Fruit fly (Drosophila melanogaster) whole organism, embryonic: ENCODE results near the gene CG17652.
A peak's percentile ranks its signal among the peaks of the same experiment; 100 is the strongest.

Source experiments
- B-H1 ChIP-seq: fragments of 200-800 bp; sonication (Bioruptor generic); IDR thresholded peaks from 3 replicates; pipeline ENCODE4 v1.3.6; 2022; ENCODE audit warnings: missing biosample characterization, missing genetic modification characterization
- CG10321 ChIP-seq: fragments of 200-800 bp; sonication (Bioruptor generic); IDR thresholded peaks from 2 replicates; pipeline ENCODE4 v1.3.6; 2022; ENCODE audit warnings: missing biosample characterization, missing genetic modification characterization
- CG10462 ChIP-seq: fragments of 200-800 bp; sonication (Bioruptor generic); optimal IDR thresholded peaks from 2 replicates; lab custom pipeline; 2016; ENCODE audit warnings: missing biosample characterization, missing genetic modification characterization
- CG11085 ChIP-seq: fragments of 200-800 bp; sonication (Bioruptor generic); IDR thresholded peaks from 2 replicates; pipeline ENCODE4 v1.3.6; 2022; ENCODE audit warnings: missing biosample characterization, missing genetic modification characterization
- CG13424 ChIP-seq: fragments of 200-800 bp; sonication (Bioruptor generic); optimal IDR thresholded peaks from 2 replicates; lab custom pipeline; 2019; ENCODE audit warnings: missing biosample characterization, mild to moderate bottlenecking, missing genetic modification characterization, moderate library complexity
- CG15514 ChIP-seq: fragments of 200-800 bp; sonication (Bioruptor generic); optimal IDR thresholded peaks from 3 replicates; lab custom pipeline; 2017; ENCODE audit warnings: missing biosample characterization, missing genetic modification characterization, mild to moderate bottlenecking, moderate library complexity, missing genetic modification reagents
- CG17829 ChIP-seq: fragments of 200-800 bp; optimal IDR thresholded peaks from 2 replicates; lab custom pipeline; 2019; ENCODE audit warnings: missing biosample characterization, mild to moderate bottlenecking, missing genetic modification characterization, moderate library complexity
- CG18011 ChIP-seq: fragments of 200-800 bp; sonication (Bioruptor generic); optimal IDR thresholded peaks from 2 replicates; lab custom pipeline; 2017; ENCODE audit warnings: missing biosample characterization, missing genetic modification characterization, mild to moderate bottlenecking, moderate library complexity, missing genotype
- CG18476 ChIP-seq: fragments of 200-800 bp; sonication (Bioruptor generic); optimal IDR thresholded peaks from 2 replicates; lab custom pipeline; 2016; ENCODE audit warnings: missing biosample characterization, mild to moderate bottlenecking, missing genetic modification characterization
- CG2129 ChIP-seq: fragments of 200-800 bp; sonication (Bioruptor generic); IDR thresholded peaks from 2 replicates; pipeline ENCODE4 v1.3.6; 2022; ENCODE audit warnings: missing biosample characterization, missing genetic modification characterization; ENCODE audit not compliant: partially characterized antibody
- CG32532 ChIP-seq: fragments of 200-800 bp; sonication (Bioruptor generic); IDR thresholded peaks from 2 replicates; pipeline ENCODE4 v1.3.6; 2022; ENCODE audit warnings: missing biosample characterization, missing genetic modification characterization
- CG4854 ChIP-seq: fragments of 200-800 bp; sonication (Bioruptor generic); optimal IDR thresholded peaks from 2 replicates; lab custom pipeline; 2016; ENCODE audit warnings: missing biosample characterization, missing genetic modification characterization, inconsistent platforms
- CG6813 ChIP-seq: fragments of 200-800 bp; sonication (Bioruptor generic); optimal IDR thresholded peaks from 2 replicates; lab custom pipeline; 2017; ENCODE audit warnings: missing biosample characterization, missing genetic modification characterization, mild to moderate bottlenecking, moderate library complexity, missing genetic modification reagents
- CG6854 ChIP-seq: fragments of 200-800 bp; sonication (Bioruptor generic); optimal IDR thresholded peaks from 3 replicates; lab custom pipeline; 2017; ENCODE audit warnings: missing biosample characterization, mild to moderate bottlenecking, missing genetic modification characterization
- CG7357 ChIP-seq: fragments of 200-800 bp; sonication (Bioruptor generic); IDR thresholded peaks from 3 replicates; pipeline ENCODE4 v1.3.6; 2022; ENCODE audit warnings: missing biosample characterization, missing genetic modification characterization
- CG8281 ChIP-seq: fragments of 200-800 bp; sonication (Bioruptor generic); optimal IDR thresholded peaks from 2 replicates; lab custom pipeline; 2018; ENCODE audit warnings: missing biosample characterization, mild to moderate bottlenecking, missing genetic modification characterization, moderate library complexity
- CG8290 ChIP-seq, 3 experiments: fragments of 200-800 bp; sonication (Bioruptor generic); optimal IDR thresholded peaks; 2 replicates each; lab custom pipeline; 2016 to 2019; ENCODE audit warnings: missing biosample characterization in 3 of 3, missing genetic modification characterization in 3 of 3, mild to moderate bottlenecking in 2 of 3, moderate library complexity in 1 of 3
- CG8359 ChIP-seq: fragments of 200-800 bp; sonication (Bioruptor generic); optimal IDR thresholded peaks from 2 replicates; lab custom pipeline; 2017; ENCODE audit warnings: missing biosample characterization, mild to moderate bottlenecking, missing genetic modification characterization, borderline replicate concordance
- CG9437 ChIP-seq: fragments of 200-800 bp; sonication (Bioruptor generic); optimal IDR thresholded peaks from 2 replicates; lab custom pipeline; 2018; ENCODE audit warnings: missing biosample characterization, mild to moderate bottlenecking, missing genetic modification characterization
- CG9727 ChIP-seq: fragments of 200-800 bp; sonication (Bioruptor generic); optimal IDR thresholded peaks from 3 replicates; lab custom pipeline; 2017; ENCODE audit warnings: missing biosample characterization, mild to moderate bottlenecking, missing genetic modification characterization
- Ets65A ChIP-seq: fragments of 200-800 bp; sonication (Bioruptor generic); peaks from one replicate; lab custom pipeline; 2016; ENCODE audit warnings: missing biosample characterization, missing genetic modification characterization
- Hmx ChIP-seq: fragments of 200-800 bp; sonication (Bioruptor generic); optimal IDR thresholded peaks from 2 replicates; lab custom pipeline; 2016; ENCODE audit warnings: missing biosample characterization, missing genetic modification characterization
- NK7.1 ChIP-seq: fragments of 200-800 bp; sonication (Bioruptor generic); optimal IDR thresholded peaks from 3 replicates; lab custom pipeline; 2016; ENCODE audit warnings: missing biosample characterization, missing genetic modification characterization
- Oaz ChIP-seq: fragments of 200-800 bp; sonication (Bioruptor generic); IDR thresholded peaks from 2 replicates; pipeline ENCODE4 v1.3.6; 2022; ENCODE audit warnings: missing biosample characterization, missing genetic modification characterization
- Optix ChIP-seq: fragments of 200-800 bp; sonication (Bioruptor generic); IDR thresholded peaks from 3 replicates; pipeline ENCODE4 v1.3.6; 2022; ENCODE audit warnings: missing biosample characterization, missing genetic modification characterization
- Spps ChIP-seq: fragments of 200-800 bp; sonication (Bioruptor generic); optimal IDR thresholded peaks from 2 replicates; lab custom pipeline; 2018; ENCODE audit warnings: missing biosample characterization, mild to moderate bottlenecking, missing genetic modification characterization
- Usf ChIP-seq: fragments of 200-800 bp; sonication (Bioruptor generic); optimal IDR thresholded peaks from 2 replicates; lab custom pipeline; 2017; ENCODE audit warnings: missing genotype, missing biosample characterization, missing genetic modification characterization
- ab ChIP-seq: fragments of 200-800 bp; sonication (Bioruptor generic); optimal IDR thresholded peaks from 2 replicates; lab custom pipeline; 2016; ENCODE audit warnings: missing biosample characterization, missing genetic modification characterization
- bbx ChIP-seq: fragments of 200-800 bp; sonication (Bioruptor generic); IDR thresholded peaks from 2 replicates; pipeline ENCODE4 v1.3.6; 2022; ENCODE audit warnings: missing biosample characterization, missing genetic modification characterization; ENCODE audit not compliant: partially characterized antibody
- chinmo ChIP-seq: fragments of 200-800 bp; sonication (Bioruptor generic); IDR thresholded peaks from 4 replicates; pipeline ENCODE4 v1.3.6; 2022; ENCODE audit warnings: missing biosample characterization, missing genetic modification characterization; ENCODE audit not compliant: partially characterized antibody
- ci ChIP-seq: fragments of 200-800 bp; sonication (Bioruptor generic); IDR thresholded peaks from 3 replicates; pipeline ENCODE4 v1.3.6; 2022; ENCODE audit warnings: missing biosample characterization, missing genetic modification characterization
- dmrt99B ChIP-seq: fragments of 200-800 bp; sonication (Bioruptor generic); optimal IDR thresholded peaks from 2 replicates; lab custom pipeline; 2018; ENCODE audit warnings: missing biosample characterization, mild to moderate bottlenecking, missing genetic modification characterization, moderate library complexity
- ewg ChIP-seq: fragments of 200-800 bp; sonication (Bioruptor generic); optimal IDR thresholded peaks from 3 replicates; lab custom pipeline; 2017; ENCODE audit warnings: mild to moderate bottlenecking, missing biosample characterization, missing genetic modification reagents, missing genetic modification characterization
- fd3F ChIP-seq: fragments of 200-800 bp; sonication (Bioruptor generic); optimal IDR thresholded peaks from 2 replicates; lab custom pipeline; 2018; ENCODE audit warnings: missing biosample characterization, mild to moderate bottlenecking, missing genetic modification characterization, moderate library complexity
- fu2 ChIP-seq: fragments of 200-800 bp; sonication (Bioruptor generic); optimal IDR thresholded peaks from 2 replicates; lab custom pipeline; 2016; ENCODE audit warnings: missing biosample characterization, missing genetic modification characterization
- kah ChIP-seq: fragments of 200-800 bp; sonication (Bioruptor generic); optimal IDR thresholded peaks from 2 replicates; lab custom pipeline; 2018; ENCODE audit warnings: missing biosample characterization, mild to moderate bottlenecking, missing genetic modification characterization
- kay ChIP-seq: fragments of 200-800 bp; sonication (Bioruptor generic); optimal IDR thresholded peaks from 2 replicates; lab custom pipeline; 2016; ENCODE audit warnings: missing biosample characterization, missing genetic modification characterization
- klu ChIP-seq: fragments of 200-800 bp; sonication (Bioruptor generic); IDR thresholded peaks from 2 replicates; pipeline ENCODE4 v1.3.6; 2022; ENCODE audit warnings: missing biosample characterization, missing genetic modification characterization
- mirr ChIP-seq: fragments of 200-800 bp; sonication (Bioruptor generic); optimal IDR thresholded peaks from 3 replicates; lab custom pipeline; 2018; ENCODE audit warnings: missing biosample characterization, mild to moderate bottlenecking, missing genetic modification characterization
- nom ChIP-seq: fragments of 200-800 bp; sonication (Bioruptor generic); optimal IDR thresholded peaks from 2 replicates; lab custom pipeline; 2017; ENCODE audit warnings: missing biosample characterization, missing genetic modification characterization, mild to moderate bottlenecking, moderate library complexity, missing genetic modification reagents
- peb ChIP-seq: fragments of 200-800 bp; sonication (Bioruptor generic); IDR thresholded peaks from 2 replicates; pipeline ENCODE4 v1.3.6; 2022; ENCODE audit warnings: missing biosample characterization, missing genetic modification characterization
- pfk ChIP-seq: fragments of 200-800 bp; sonication (Bioruptor generic); optimal IDR thresholded peaks from 2 replicates; lab custom pipeline; 2018; ENCODE audit warnings: missing biosample characterization, mild to moderate bottlenecking, missing genetic modification characterization, moderate library complexity
- pho ChIP-seq: fragments of 200-800 bp; sonication (Bioruptor generic); optimal IDR thresholded peaks from 2 replicates; lab custom pipeline; 2016; ENCODE audit warnings: missing biosample characterization, missing genetic modification characterization
- repo ChIP-seq: fragments of 200-800 bp; sonication (Bioruptor generic); optimal IDR thresholded peaks from 2 replicates; lab custom pipeline; 2016; ENCODE audit warnings: missing biosample characterization, missing genetic modification characterization
- rib ChIP-seq: fragments of 200-800 bp; sonication (Bioruptor generic); IDR thresholded peaks from 2 replicates; pipeline ENCODE4 v1.3.6; 2022; ENCODE audit warnings: missing biosample characterization, missing genetic modification characterization
- wdn ChIP-seq: fragments of 200-800 bp; sonication (Bioruptor generic); IDR thresholded peaks from 2 replicates; pipeline ENCODE4 v1.3.6; 2022; ENCODE audit warnings: missing biosample characterization, missing genetic modification characterization

Gene CG17652

dm6 chr2L:1727826-1728619 lies 4.1 kb downstream of the CG17652 start (continued):
- TF ChIP-seq dmrt99B (tag; lab: Kevin White, UChicago) = peak; percentile 97
- peak; percentile 22 for TF ChIP-seq repo (GFP tag; lab: Kevin White, UChicago)
- peak; percentile 92 for TF ChIP-seq CG6813
- TF ChIP-seq kay (GFP tag; lab: Kevin White, UChicago) = peak; percentile 92
- peak; percentile 94 for TF ChIP-seq wdn (GFP tag; lab: Robert Waterston, UW)
- TF ChIP-seq Optix (GFP tag; lab: Robert Waterston, UW) = peak; percentile 94
- TF ChIP-seq CG15514 (GFP tag; lab: Kevin White, UChicago) = peak; percentile 92
- peak; percentile 97 for TF ChIP-seq Usf (GFP tag; lab: Kevin White, UChicago)
- peak; percentile 91 for TF ChIP-seq peb (GFP tag; lab: Robert Waterston, UW)
- peak; percentile 97 for TF ChIP-seq ci (GFP tag; lab: Robert Waterston, UW)
- TF ChIP-seq CG10321 (GFP tag; lab: Robert Waterston, UW) = peak; percentile 78; the same call in 1 of the 2 replicates
- TF ChIP-seq CG8281 (tag; lab: Kevin White, UChicago) = peak; percentile 83
- peak; percentile 98 for TF ChIP-seq CG9727 (GFP tag; lab: Kevin White, UChicago)
- TF ChIP-seq klu = peak; percentile 97
- TF ChIP-seq Oaz (GFP tag; lab: Robert Waterston, UW) = peak; percentile 96
- peak; percentile 74 for TF ChIP-seq NK7.1 (GFP tag; lab: Kevin White, UChicago)
- TF ChIP-seq CG13424 (tag; lab: Kevin White, UChicago) = peak; percentile 99
- peak; percentile 77 for TF ChIP-seq Hmx (GFP tag; lab: Kevin White, UChicago)
- peak; percentile 98 for TF ChIP-seq fd3F (GFP tag; lab: Kevin White, UChicago)
- TF ChIP-seq CG2129 (GFP tag; lab: Robert Waterston, UW) = peak; percentile 88
- TF ChIP-seq rib (GFP tag; lab: Robert Waterston, UW) = peak; percentile 97
- peak; percentile 88 for TF ChIP-seq pho
- TF ChIP-seq CG10462 (GFP tag; lab: Kevin White, UChicago) = peak; percentile 86
- peak; percentile 97 for TF ChIP-seq CG6854 (GFP tag; lab: Kevin White, UChicago)
- TF ChIP-seq Spps (tag; lab: Kevin White, UChicago) = peak; percentile 84
- peak; percentile 94 for TF ChIP-seq CG11085 (GFP tag; lab: Robert Waterston, UW)

- no peak for TF ChIP-seq B-H1
- TF ChIP-seq CG4854 (GFP tag; lab: Kevin White, UChicago) = no peak
- no peak for TF ChIP-seq klu
- TF ChIP-seq CG18476 (GFP tag; lab: Kevin White, UChicago) = no peak
- TF ChIP-seq CG17829 (tag; lab: Kevin White, UChicago) = peak; percentile 95
- TF ChIP-seq ewg (GFP tag; lab: Kevin White, UChicago) = no peak
- peak; percentile 72 for TF ChIP-seq CG8359 (GFP tag; lab: Kevin White, UChicago)
- TF ChIP-seq pfk (GFP tag; lab: Kevin White, UChicago) = peak; percentile 76
- no peak for TF ChIP-seq CG32532 (GFP tag; lab: Robert Waterston, UW)
- no peak for TF ChIP-seq CG18011
- TF ChIP-seq ab (GFP tag; lab: Kevin White, UChicago) = peak; percentile 45
- peak; percentile 7 for TF ChIP-seq Ets65A (GFP tag; lab: Kevin White, UChicago)
- no peak for TF ChIP-seq bbx
- TF ChIP-seq nom (GFP tag; lab: Kevin White, UChicago) = peak; percentile 96
- no peak for TF ChIP-seq CG7357 (GFP tag; lab: Robert Waterston, UW)
- no peak for TF ChIP-seq chinmo (GFP tag; lab: Robert Waterston, UW)
- TF ChIP-seq mirr (GFP tag; lab: Kevin White, UChicago) = peak; percentile 90
- peak; percentile 86 for TF ChIP-seq kah (GFP tag; lab: Kevin White, UChicago)
- TF ChIP-seq CG9437 (GFP tag; lab: Kevin White, UChicago) = no peak
- TF ChIP-seq CG8290 (GFP tag; optimal IDR thresholded peaks at IDR 0.05; lab: Kevin White, UChicago) = peak; percentile 81
- TF ChIP-seq CG8290 (tag; optimal IDR thresholded peaks at IDR 0.05; lab: Kevin White, UChicago) = no peak
- TF ChIP-seq fu2 (GFP tag; lab: Kevin White, UChicago) = no peak
These were observed 4.9 kb downstream of the CG17652 start for dm6 chr2L:1727162-1727825.
